Fruit fly (Drosophila melanogaster) whole organism, embryonic: ENCODE measurements around the gene MESR3.
A peak's percentile ranks its signal among the peaks of the same experiment; 100 is the strongest.

Experiments used
- Adf1 ChIP-seq: fragments of 200-800 bp; sonication (Bioruptor generic); IDR thresholded peaks from 2 replicates; pipeline ENCODE4 v1.3.6; 2022; ENCODE audit warnings: missing biosample characterization, missing genetic modification characterization
- Bdp1 ChIP-seq: fragments of 200-800 bp; sonication (Bioruptor generic); optimal IDR thresholded peaks from 3 replicates; lab custom pipeline; 2016; ENCODE audit warnings: missing biosample characterization, missing genetic modification characterization
- Blimp-1 ChIP-seq: fragments of 200-800 bp; sonication (Bioruptor generic); optimal IDR thresholded peaks from 3 replicates; lab custom pipeline; 2018; ENCODE audit warnings: missing biosample characterization, missing genetic modification characterization, mild to moderate bottlenecking, moderate library complexity, missing genetic modification reagents
- CG11696 ChIP-seq: fragments of 200-800 bp; sonication (Bioruptor generic); IDR thresholded peaks from 2 replicates; pipeline ENCODE4 v1.3.6; 2022; ENCODE audit warnings: missing biosample characterization, missing genetic modification characterization
- CG12299 ChIP-seq: fragments of 200-800 bp; sonication (Bioruptor generic); optimal IDR thresholded peaks from 2 replicates; lab custom pipeline; 2018; ENCODE audit warnings: missing biosample characterization, mild to moderate bottlenecking, missing genetic modification characterization
- CG13624 ChIP-seq: fragments of 200-800 bp; sonication (Bioruptor generic); optimal IDR thresholded peaks from 2 replicates; lab custom pipeline; 2016; ENCODE audit warnings: missing biosample characterization, missing genetic modification characterization
- CG14441 ChIP-seq: fragments of 200-800 bp; sonication (Bioruptor generic); IDR thresholded peaks from 2 replicates; pipeline ENCODE4 v1.3.6; 2022; ENCODE audit warnings: missing biosample characterization, missing genetic modification characterization
- CG17829 ChIP-seq: fragments of 200-800 bp; optimal IDR thresholded peaks from 2 replicates; lab custom pipeline; 2019; ENCODE audit warnings: missing biosample characterization, mild to moderate bottlenecking, missing genetic modification characterization, moderate library complexity
- CG2889 ChIP-seq: fragments of 200-800 bp; sonication (Bioruptor generic); IDR thresholded peaks from 3 replicates; pipeline ENCODE4 v1.3.6; 2022; ENCODE audit warnings: missing biosample characterization, missing genetic modification characterization
- CG4328 ChIP-seq: fragments of 200-800 bp; sonication (Bioruptor generic); optimal IDR thresholded peaks from 3 replicates; lab custom pipeline; 2017; ENCODE audit warnings: missing biosample characterization, missing genetic modification reagents, missing genetic modification characterization
- CG7357 ChIP-seq: fragments of 200-800 bp; sonication (Bioruptor generic); IDR thresholded peaks from 3 replicates; pipeline ENCODE4 v1.3.6; 2022; ENCODE audit warnings: missing biosample characterization, missing genetic modification characterization
- CG8944 ChIP-seq: fragments of 200-800 bp; sonication (Bioruptor generic); optimal IDR thresholded peaks from 3 replicates; lab custom pipeline; 2016; ENCODE audit warnings: missing biosample characterization, missing genetic modification characterization
- Dbx ChIP-seq: fragments of 200-800 bp; sonication (Bioruptor generic); IDR thresholded peaks from 3 replicates; pipeline ENCODE4 v1.3.6; 2022; ENCODE audit warnings: missing biosample characterization, missing genetic modification characterization
- Dref ChIP-seq: fragments of 200-800 bp; sonication (Bioruptor generic); IDR thresholded peaks from 2 replicates; pipeline ENCODE4 v1.3.6; 2022; ENCODE audit warnings: missing biosample characterization, missing genetic modification characterization
- E2f2 ChIP-seq: fragments of 200-800 bp; sonication (Bioruptor generic); IDR thresholded peaks from 2 replicates; pipeline ENCODE4 v1.3.6; 2022; ENCODE audit warnings: missing biosample characterization, missing genetic modification characterization
- Ets65A ChIP-seq: fragments of 200-800 bp; sonication (Bioruptor generic); peaks from one replicate; lab custom pipeline; 2016; ENCODE audit warnings: missing biosample characterization, missing genetic modification characterization
- Gug ChIP-seq: fragments of 200-800 bp; sonication (Bioruptor generic); IDR thresholded peaks from 4 replicates; pipeline ENCODE4 v1.3.6; 2022; ENCODE audit warnings: missing biosample characterization, missing genetic modification characterization
- H2.0 ChIP-seq: fragments of 200-800 bp; sonication (Bioruptor generic); IDR thresholded peaks from 2 replicates; pipeline ENCODE4 v1.3.6; 2022; ENCODE audit warnings: missing biosample characterization, missing genetic modification characterization
- HLH54F ChIP-seq: fragments of 200-800 bp; sonication (Bioruptor generic); optimal IDR thresholded peaks from 3 replicates; lab custom pipeline; 2016; ENCODE audit warnings: missing biosample characterization, missing genetic modification characterization
- Med ChIP-seq: fragments of 200-800 bp; sonication (Bioruptor generic); peaks from one replicate; lab custom pipeline; 2016; ENCODE audit warnings: missing biosample characterization, missing genetic modification characterization, mild to moderate bottlenecking, inconsistent platforms, moderate library complexity
- Sox100B ChIP-seq: fragments of 200-800 bp; sonication (Bioruptor generic); optimal IDR thresholded peaks from 3 replicates; lab custom pipeline; 2018; ENCODE audit warnings: missing biosample characterization, mild to moderate bottlenecking, missing genetic modification characterization
- amos ChIP-seq: fragments of 200-800 bp; sonication (Bioruptor generic); IDR thresholded peaks from 2 replicates; pipeline ENCODE4 v1.3.6; 2022; ENCODE audit warnings: missing biosample characterization, missing genetic modification characterization; ENCODE audit not compliant: partially characterized antibody
- ase ChIP-seq: fragments of 200-800 bp; sonication (Bioruptor generic); IDR thresholded peaks from 3 replicates; pipeline ENCODE4 v1.3.6; 2022; ENCODE audit warnings: missing biosample characterization, missing genetic modification characterization
- ato ChIP-seq: fragments of 200-800 bp; sonication (Bioruptor generic); IDR thresholded peaks from 2 replicates; pipeline ENCODE4 v1.3.6; 2022; ENCODE audit warnings: missing biosample characterization, missing genetic modification characterization; ENCODE audit not compliant: partially characterized antibody
- chn ChIP-seq: fragments of 200-800 bp; sonication (Bioruptor generic); optimal IDR thresholded peaks from 2 replicates; lab custom pipeline; 2016; ENCODE audit warnings: missing biosample characterization, missing genetic modification characterization
- danr ChIP-seq: fragments of 200-800 bp; sonication (Bioruptor generic); IDR thresholded peaks from 2 replicates; pipeline ENCODE4 v1.3.6; 2022; ENCODE audit warnings: missing biosample characterization, missing genetic modification characterization
- dimm ChIP-seq: fragments of 200-800 bp; sonication (Bioruptor generic); IDR thresholded peaks from 2 replicates; pipeline ENCODE4 v1.3.6; 2022; ENCODE audit warnings: missing biosample characterization, missing genetic modification characterization
- dm ChIP-seq: fragments of 200-800 bp; sonication (Bioruptor generic); optimal IDR thresholded peaks from 3 replicates; lab custom pipeline; 2016; ENCODE audit warnings: missing biosample characterization, missing genetic modification characterization
- esg ChIP-seq: fragments of 200-800 bp; sonication (Bioruptor generic); conservative IDR thresholded peaks from 2 replicates; pipeline ENCODE4 v1.3.6; 2022; ENCODE audit warnings: missing biosample characterization, missing genetic modification characterization
- gsb-n ChIP-seq: fragments of 200-800 bp; sonication (Bioruptor generic); optimal IDR thresholded peaks from 3 replicates; lab custom pipeline; 2018; ENCODE audit warnings: missing biosample characterization, mild to moderate bottlenecking, missing genetic modification characterization
- jing ChIP-seq: fragments of 200-800 bp; sonication (Bioruptor generic); optimal IDR thresholded peaks from 2 replicates; lab custom pipeline; 2018; ENCODE audit warnings: missing biosample characterization, mild to moderate bottlenecking, missing genetic modification characterization
- luna ChIP-seq: fragments of 200-800 bp; sonication (Bioruptor generic); optimal IDR thresholded peaks from 2 replicates; lab custom pipeline; 2016; ENCODE audit warnings: missing biosample characterization, missing genetic modification characterization
- pb ChIP-seq: fragments of 200-800 bp; sonication (Bioruptor generic); optimal IDR thresholded peaks from 3 replicates; lab custom pipeline; 2016; ENCODE audit warnings: missing biosample characterization, missing genetic modification characterization
- pnt ChIP-seq: fragments of 200-800 bp; sonication (Bioruptor generic); optimal IDR thresholded peaks from 3 replicates; lab custom pipeline; 2016; ENCODE audit warnings: missing biosample characterization, missing genetic modification characterization
- prd ChIP-seq, 3 experiments: fragments of >200 bp in 2 of 3; fragments of 200-800 bp in 1 of 3; sonication (Bioruptor generic) in 1 of 3; optimal IDR thresholded peaks in 2 of 3; IDR thresholded peaks in 1 of 3; 2 replicates in 2 of 3; 3 replicates in 1 of 3; pipeline versions ENCODE4 v1.3.6 to Lab custom; 2017 to 2022; ENCODE audit warnings: missing biosample characterization in 1 of 3, missing genetic modification characterization in 1 of 3
- salm ChIP-seq: fragments of 200-800 bp; sonication (Bioruptor generic); optimal IDR thresholded peaks from 2 replicates; lab custom pipeline; 2018; ENCODE audit warnings: missing biosample characterization, mild to moderate bottlenecking, missing genetic modification characterization
- slbo ChIP-seq: fragments of 200-800 bp; sonication (Bioruptor generic); IDR thresholded peaks from 2 replicates; pipeline ENCODE4 v1.3.6; 2022; ENCODE audit warnings: missing biosample characterization, missing genetic modification characterization
- sqz ChIP-seq: fragments of 200-800 bp; sonication (Bioruptor generic); optimal IDR thresholded peaks from 3 replicates; lab custom pipeline; 2018; ENCODE audit warnings: missing biosample characterization, mild to moderate bottlenecking, missing genetic modification characterization
- tap ChIP-seq: fragments of 200-800 bp; optimal IDR thresholded peaks from 3 replicates; lab custom pipeline; 2019; ENCODE audit warnings: missing biosample characterization, mild to moderate bottlenecking, missing genetic modification characterization, moderate library complexity
- tll ChIP-seq, 2 experiments: fragments of 200-800 bp in 1 of 2; fragments of >200 bp in 1 of 2; sonication (Bioruptor generic) in 1 of 2; optimal IDR thresholded peaks; 2 replicates each; lab custom pipeline; 2017 to 2019; ENCODE audit warnings: missing biosample characterization in 2 of 2, missing genetic modification characterization in 2 of 2, mild to moderate bottlenecking in 1 of 2, moderate library complexity in 1 of 2
- usp ChIP-seq: fragments of >200 bp; optimal IDR thresholded peaks from 2 replicates; lab custom pipeline; 2017; ENCODE audit warnings: missing biosample characterization, missing genetic modification characterization
- vnd ChIP-seq: fragments of 200-800 bp; sonication (Bioruptor generic); IDR thresholded peaks from 3 replicates; pipeline ENCODE4 v1.3.6; 2022; ENCODE audit warnings: missing biosample characterization, missing genetic modification characterization; ENCODE audit not compliant: partially characterized antibody
- vvl ChIP-seq: fragments of 200-800 bp; sonication (Bioruptor generic); IDR thresholded peaks from 2 replicates; pipeline ENCODE4 v1.3.6; 2022; ENCODE audit warnings: missing biosample characterization, missing genetic modification characterization

Gene MESR3

DNA sequence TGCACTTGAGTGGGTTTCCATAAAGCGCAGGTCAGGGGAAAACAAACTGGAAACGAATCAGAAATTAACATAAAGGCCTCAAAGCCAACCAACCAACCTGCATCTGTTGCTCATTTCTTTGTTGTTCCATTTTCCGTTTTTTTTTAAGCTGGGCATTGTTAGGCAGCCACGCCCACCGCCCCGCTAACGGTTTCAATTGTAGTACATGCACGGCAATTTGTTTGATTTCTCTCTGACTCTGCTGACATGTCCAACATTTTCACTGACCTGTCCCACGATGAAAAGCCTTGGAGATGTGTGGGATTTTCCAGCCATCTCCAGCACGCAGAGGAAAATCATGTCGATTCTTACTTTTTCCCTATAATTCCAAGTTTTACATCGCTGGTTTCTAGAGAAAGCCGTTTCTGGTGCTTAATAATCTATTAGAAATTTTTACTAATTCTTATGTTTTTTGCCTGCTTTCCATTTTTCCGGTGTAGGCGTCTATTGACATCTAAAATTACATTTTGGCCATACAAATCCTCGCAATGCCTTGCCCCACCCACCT is 39.7 kb downstream of the MESR3 start (continued):
- no peak for TF ChIP-seq esg (GFP tag; lab: Robert Waterston, UW)
- no peak for TF ChIP-seq Sox100B (GFP tag; lab: Kevin White, UChicago)
- no peak for TF ChIP-seq tap (tag; lab: Kevin White, UChicago)
- TF ChIP-seq CG7357 (GFP tag; lab: Robert Waterston, UW), result no peak
- no peak for TF ChIP-seq ato (GFP tag; lab: Robert Waterston, UW)
- TF ChIP-seq H2.0 (GFP tag; lab: Robert Waterston, UW), result no peak
- no peak for TF ChIP-seq ase (GFP tag; lab: Robert Waterston, UW)
- TF ChIP-seq vvl (GFP tag; lab: Robert Waterston, UW), result peak; percentile 71; the same call in 1 of the 2 replicates
- TF ChIP-seq slbo (GFP tag; lab: Robert Waterston, UW), result 0 out of 2 replicates have a peak, but pooled peaks have one; percentile 11
- TF ChIP-seq Adf1 (GFP tag; lab: Robert Waterston, UW), result no peak
- TF ChIP-seq gsb-n (tag; lab: Kevin White, UChicago), result no peak
- TF ChIP-seq CG11696 (GFP tag; lab: Robert Waterston, UW), result no peak
- TF ChIP-seq Med (GFP tag; lab: Kevin White, UChicago), result peak; percentile 56
- no peak for TF ChIP-seq prd (optimal IDR thresholded peaks at IDR 0.05; lab: Kevin White, UChicago)
- TF ChIP-seq prd (GFP tag; IDR thresholded peaks at IDR 0.05; lab: Robert Waterston, UW), result 0 out of 3 replicates have a peak, but pooled peaks have one; percentile 9
- no peak for TF ChIP-seq usp (GFP tag; lab: Kevin White, UChicago)
- peak; percentile 28 for TF ChIP-seq Blimp-1 (GFP tag; lab: Kevin White, UChicago)
- no peak for TF ChIP-seq vnd (GFP tag; lab: Robert Waterston, UW)
- no peak for TF ChIP-seq CG8944 (GFP tag; lab: Kevin White, UChicago)
- no peak for TF ChIP-seq luna (GFP tag; lab: Kevin White, UChicago)
- no peak for TF ChIP-seq jing
- TF ChIP-seq HLH54F (GFP tag; lab: Kevin White, UChicago), result no peak
- TF ChIP-seq CG17829 (tag; lab: Kevin White, UChicago), result no peak
- no peak for TF ChIP-seq dimm (GFP tag; lab: Robert Waterston, UW)
- no peak for TF ChIP-seq CG12299 (tag; lab: Kevin White, UChicago)
- peak; percentile 51 for TF ChIP-seq Ets65A (GFP tag; lab: Kevin White, UChicago)
- TF ChIP-seq danr (GFP tag; lab: Robert Waterston, UW), result no peak
- TF ChIP-seq tll (GFP tag; optimal IDR thresholded peaks at IDR 0.05; lab: Kevin White, UChicago), result no peak
- no peak for TF ChIP-seq dm (GFP tag; lab: Kevin White, UChicago)
- TF ChIP-seq Bdp1 (GFP tag; lab: Kevin White, UChicago), result no peak
- TF ChIP-seq E2f2, result no peak
- peak; percentile 40 for TF ChIP-seq sqz (GFP tag; lab: Kevin White, UChicago)
- no peak for TF ChIP-seq pnt (GFP tag; lab: Kevin White, UChicago)
- no peak for TF ChIP-seq salm (tag; lab: Kevin White, UChicago)
- no peak for TF ChIP-seq CG13624 (GFP tag; lab: Kevin White, UChicago)
- TF ChIP-seq pb (GFP tag; lab: Kevin White, UChicago), result no peak
- no peak for TF ChIP-seq Dbx (GFP tag; lab: Robert Waterston, UW)
- TF ChIP-seq chn (GFP tag; lab: Kevin White, UChicago), result no peak
- TF ChIP-seq Dref, result no peak
- TF ChIP-seq CG14441, result 0 out of 2 replicates have a peak, but pooled peaks have one; percentile 12
- no peak for TF ChIP-seq CG4328 (GFP tag; lab: Kevin White, UChicago)
- TF ChIP-seq CG2889, result no peak
- TF ChIP-seq Gug (GFP tag; lab: Robert Waterston, UW), result no peak
- no peak for TF ChIP-seq amos (GFP tag; lab: Robert Waterston, UW)
- TF ChIP-seq, all 482 proteins: peak for 13
